Fruit fly (Drosophila melanogaster) whole organism, embryonic: ENCODE results near the gene pHCl-1.
A peak's percentile ranks its signal among the peaks of the same experiment; 100 is the strongest.

ENCODE experiments used
- Asciz ChIP-seq: fragments of 200-800 bp; sonication (Bioruptor generic); optimal IDR thresholded peaks from 2 replicates; lab custom pipeline; 2017; ENCODE audit warnings: missing biosample characterization, mild to moderate bottlenecking, missing genetic modification characterization, missing genetic modification reagents
- Awh ChIP-seq: fragments of 200-800 bp; sonication (Bioruptor generic); IDR thresholded peaks from 2 replicates; pipeline ENCODE4, ENCODE4 v1.3.6; 2022; ENCODE audit warnings: missing biosample characterization, missing genetic modification characterization
- CG11093 ChIP-seq: fragments of 200-800 bp; sonication (Bioruptor generic); IDR thresholded peaks from 3 replicates; pipeline ENCODE4 v1.3.6; 2022; ENCODE audit warnings: missing biosample characterization, missing genetic modification characterization
- CG11456 ChIP-seq: fragments of 200-800 bp; sonication (Bioruptor generic); IDR thresholded peaks from 3 replicates; pipeline ENCODE4 v1.3.6; 2022; ENCODE audit warnings: missing biosample characterization, missing genetic modification characterization
- CG12219 ChIP-seq: fragments of 200-800 bp; sonication (Bioruptor generic); optimal IDR thresholded peaks from 3 replicates; lab custom pipeline; 2018; ENCODE audit warnings: missing biosample characterization, mild to moderate bottlenecking, missing genetic modification characterization
- CG12299 ChIP-seq: fragments of 200-800 bp; sonication (Bioruptor generic); optimal IDR thresholded peaks from 2 replicates; lab custom pipeline; 2018; ENCODE audit warnings: missing biosample characterization, mild to moderate bottlenecking, missing genetic modification characterization
- CG12942 ChIP-seq: fragments of 200-800 bp; sonication (Bioruptor generic); optimal IDR thresholded peaks from 3 replicates; lab custom pipeline; 2016; ENCODE audit warnings: missing biosample characterization, missing genetic modification characterization
- CG13296 ChIP-seq: fragments of 200-800 bp; sonication (Bioruptor generic); optimal IDR thresholded peaks from 3 replicates; lab custom pipeline; 2018; ENCODE audit warnings: missing biosample characterization, mild to moderate bottlenecking, missing genetic modification characterization
- CG13624 ChIP-seq: fragments of 200-800 bp; sonication (Bioruptor generic); optimal IDR thresholded peaks from 2 replicates; lab custom pipeline; 2016; ENCODE audit warnings: missing biosample characterization, missing genetic modification characterization
- CG14014 ChIP-seq: fragments of 200-800 bp; sonication (Bioruptor generic); IDR thresholded peaks from 2 replicates; pipeline ENCODE4 v1.3.6; 2022; ENCODE audit warnings: missing biosample characterization, missing genetic modification characterization
- CG15696 ChIP-seq: fragments of 200-800 bp; sonication (Bioruptor generic); optimal IDR thresholded peaks from 2 replicates; lab custom pipeline; 2019; ENCODE audit warnings: missing biosample characterization, mild to moderate bottlenecking, missing genetic modification characterization, moderate library complexity
- CG16813 ChIP-seq: fragments of 200-800 bp; sonication (Bioruptor generic); IDR thresholded peaks from 3 replicates; pipeline ENCODE4 v1.3.6; 2022; ENCODE audit warnings: missing biosample characterization, missing genetic modification characterization; ENCODE audit not compliant: partially characterized antibody
- CG17612 ChIP-seq: fragments of 200-800 bp; sonication (Bioruptor generic); IDR thresholded peaks from 2 replicates; pipeline ENCODE4 v1.3.6; 2022; ENCODE audit warnings: missing biosample characterization, missing genetic modification characterization
- CG18599 ChIP-seq: fragments of 200-800 bp; sonication (Bioruptor generic); optimal IDR thresholded peaks from 3 replicates; lab custom pipeline; 2017; ENCODE audit warnings: missing biosample characterization, missing genetic modification characterization, mild to moderate bottlenecking, moderate library complexity, missing genetic modification reagents
- CG3407 ChIP-seq: fragments of 200-800 bp; sonication (Bioruptor generic); optimal IDR thresholded peaks from 2 replicates; lab custom pipeline; 2018; ENCODE audit warnings: missing biosample characterization, mild to moderate bottlenecking, missing genetic modification characterization
- CG3838 ChIP-seq: fragments of 200-800 bp; sonication (Bioruptor generic); optimal IDR thresholded peaks from 3 replicates; lab custom pipeline; 2016; ENCODE audit warnings: missing biosample characterization, missing genetic modification characterization
- CG4360 ChIP-seq: fragments of 200-800 bp; sonication (Bioruptor generic); IDR thresholded peaks from 2 replicates; pipeline ENCODE4 v1.3.6; 2022; ENCODE audit warnings: missing biosample characterization, missing genetic modification characterization
- CG43689 ChIP-seq: fragments of 200-800 bp; sonication (Bioruptor generic); IDR thresholded peaks from 2 replicates; pipeline ENCODE4 v1.3.6; 2022; ENCODE audit warnings: missing biosample characterization, missing genetic modification characterization
- CG6791 ChIP-seq: fragments of 200-800 bp; sonication (Bioruptor generic); IDR thresholded peaks from 3 replicates; pipeline ENCODE4 v1.3.6; 2022; ENCODE audit warnings: missing biosample characterization, missing genetic modification characterization; ENCODE audit not compliant: partially characterized antibody
- CG6813 ChIP-seq: fragments of 200-800 bp; sonication (Bioruptor generic); optimal IDR thresholded peaks from 2 replicates; lab custom pipeline; 2017; ENCODE audit warnings: missing biosample characterization, missing genetic modification characterization, mild to moderate bottlenecking, moderate library complexity, missing genetic modification reagents
- CG7987 ChIP-seq: fragments of 200-800 bp; sonication (Bioruptor generic); optimal IDR thresholded peaks from 2 replicates; lab custom pipeline; 2018; ENCODE audit warnings: missing biosample characterization, mild to moderate bottlenecking, missing genetic modification characterization, moderate library complexity
- CHES-1-like ChIP-seq: fragments of 200-800 bp; sonication (Bioruptor generic); optimal IDR thresholded peaks from 2 replicates; lab custom pipeline; 2016; ENCODE audit warnings: missing biosample characterization, missing genetic modification characterization
- CoRest ChIP-seq: fragments of 200-800 bp; sonication (Bioruptor generic); optimal IDR thresholded peaks from 3 replicates; lab custom pipeline; 2018; ENCODE audit warnings: missing biosample characterization, mild to moderate bottlenecking, missing genetic modification characterization, moderate library complexity
- Drgx ChIP-seq: fragments of 200-800 bp; sonication (Bioruptor generic); IDR thresholded peaks from 2 replicates; pipeline ENCODE4 v1.3.6; 2022; ENCODE audit warnings: missing biosample characterization, missing genetic modification characterization
- HLH54F ChIP-seq: fragments of 200-800 bp; sonication (Bioruptor generic); optimal IDR thresholded peaks from 3 replicates; lab custom pipeline; 2016; ENCODE audit warnings: missing biosample characterization, missing genetic modification characterization
- HmgZ ChIP-seq: fragments of 200-800 bp; sonication (Bioruptor generic); optimal IDR thresholded peaks from 2 replicates; lab custom pipeline; 2018; ENCODE audit warnings: missing biosample characterization, mild to moderate bottlenecking, missing genetic modification characterization
- Hmr ChIP-seq: fragments of 200-800 bp; sonication (Bioruptor generic); optimal IDR thresholded peaks from 3 replicates; lab custom pipeline; 2017; ENCODE audit warnings: mild to moderate bottlenecking, missing biosample characterization, missing genetic modification reagents, missing genetic modification characterization
- Hr3 ChIP-seq: fragments of 200-800 bp; sonication (Bioruptor generic); optimal IDR thresholded peaks from 3 replicates; lab custom pipeline; 2016; ENCODE audit warnings: missing biosample characterization, missing genetic modification characterization
- Mad ChIP-seq: fragments of 200-800 bp; sonication (Bioruptor generic); optimal IDR thresholded peaks from 2 replicates; lab custom pipeline; 2016; ENCODE audit warnings: missing biosample characterization, missing genetic modification characterization
- Pdp1 ChIP-seq, 2 experiments: fragments of 200-800 bp; sonication (Bioruptor generic); optimal IDR thresholded peaks; 3 replicates each; lab custom pipeline; 2016; ENCODE audit warnings: missing biosample characterization in 2 of 2, missing genetic modification characterization in 2 of 2, mild to moderate bottlenecking in 1 of 2, moderate library complexity in 1 of 2
- Ravus ChIP-seq: fragments of 200-800 bp; sonication (Bioruptor generic); IDR thresholded peaks from 2 replicates; pipeline ENCODE4 v1.3.6; 2022; ENCODE audit warnings: missing biosample characterization, missing genetic modification characterization
- Sin3A ChIP-seq: fragments of >200 bp; optimal IDR thresholded peaks from 2 replicates; lab custom pipeline; 2018
- Sox100B ChIP-seq: fragments of 200-800 bp; sonication (Bioruptor generic); optimal IDR thresholded peaks from 3 replicates; lab custom pipeline; 2018; ENCODE audit warnings: missing biosample characterization, mild to moderate bottlenecking, missing genetic modification characterization
- Spps ChIP-seq: fragments of 200-800 bp; sonication (Bioruptor generic); optimal IDR thresholded peaks from 2 replicates; lab custom pipeline; 2018; ENCODE audit warnings: missing biosample characterization, mild to moderate bottlenecking, missing genetic modification characterization
- Sry-β ChIP-seq: fragments of 200-800 bp; sonication (Bioruptor generic); optimal IDR thresholded peaks from 2 replicates; lab custom pipeline; 2018; ENCODE audit warnings: missing biosample characterization, mild to moderate bottlenecking, missing genetic modification characterization, moderate library complexity
- Sry-δ ChIP-seq: fragments of 200-800 bp; sonication (Bioruptor generic); optimal IDR thresholded peaks from 2 replicates; lab custom pipeline; 2016; ENCODE audit warnings: missing biosample characterization, missing genetic modification characterization
- ab ChIP-seq: fragments of 200-800 bp; sonication (Bioruptor generic); optimal IDR thresholded peaks from 2 replicates; lab custom pipeline; 2016; ENCODE audit warnings: missing biosample characterization, missing genetic modification characterization
- cas ChIP-seq: fragments of 200-800 bp; sonication (Bioruptor generic); IDR thresholded peaks from 2 replicates; pipeline ENCODE4 v1.3.6; 2022; ENCODE audit warnings: missing biosample characterization, missing genetic modification characterization
- chm ChIP-seq: fragments of 200-800 bp; sonication (Bioruptor generic); IDR thresholded peaks from 2 replicates; pipeline ENCODE4 v1.3.6; 2022; ENCODE audit warnings: missing biosample characterization, missing genetic modification characterization
- dan ChIP-seq: fragments of 200-800 bp; sonication (Bioruptor generic); IDR thresholded peaks from 2 replicates; pipeline ENCODE4 v1.3.6; 2022; ENCODE audit warnings: missing biosample characterization, missing genetic modification characterization
- gsb-n ChIP-seq: fragments of 200-800 bp; sonication (Bioruptor generic); optimal IDR thresholded peaks from 3 replicates; lab custom pipeline; 2018; ENCODE audit warnings: missing biosample characterization, mild to moderate bottlenecking, missing genetic modification characterization
- insv ChIP-seq, 2 experiments: fragments of 200-800 bp; sonication (Bioruptor generic); optimal IDR thresholded peaks; 3 replicates each; lab custom pipeline; 2016 to 2018; ENCODE audit warnings: missing biosample characterization in 2 of 2, missing genetic modification characterization in 2 of 2
- lola ChIP-seq, 3 experiments: fragments of >200 bp in 2 of 3; fragments of 200-800 bp in 1 of 3; sonication (Bioruptor generic) in 1 of 3; optimal IDR thresholded peaks; 2 replicates each; lab custom pipeline; 2017 to 2019; ENCODE audit warnings: missing biosample characterization in 3 of 3, missing genetic modification characterization in 3 of 3, mild to moderate bottlenecking in 1 of 3, moderate library complexity in 1 of 3
- nmo ChIP-seq: fragments of 200-800 bp; sonication (Bioruptor generic); optimal IDR thresholded peaks from 2 replicates; lab custom pipeline; 2018; ENCODE audit warnings: missing biosample characterization, mild to moderate bottlenecking, missing genetic modification characterization, moderate library complexity
- nom ChIP-seq: fragments of 200-800 bp; sonication (Bioruptor generic); optimal IDR thresholded peaks from 2 replicates; lab custom pipeline; 2017; ENCODE audit warnings: missing biosample characterization, missing genetic modification characterization, mild to moderate bottlenecking, moderate library complexity, missing genetic modification reagents
- sd ChIP-seq: fragments of 200-800 bp; sonication (Bioruptor generic); optimal IDR thresholded peaks from 3 replicates; lab custom pipeline; 2018; ENCODE audit warnings: missing biosample characterization, mild to moderate bottlenecking, missing genetic modification characterization, moderate library complexity
- slp2 ChIP-seq: fragments of 200-800 bp; sonication (Bioruptor generic); optimal IDR thresholded peaks from 2 replicates; lab custom pipeline; 2016; ENCODE audit warnings: missing biosample characterization, missing genetic modification characterization
- zf30C ChIP-seq: fragments of 200-800 bp; sonication (Bioruptor generic); optimal IDR thresholded peaks from 3 replicates; lab custom pipeline; 2018; ENCODE audit warnings: missing biosample characterization, mild to moderate bottlenecking, missing genetic modification characterization

The pHCl-1 gene

dm6 chr3L:15815353-15816142 is 83.3 kb downstream of the pHCl-1 start (continued):
- TF ChIP-seq CG43689 (GFP tag; lab: Robert Waterston, UW): no peak
- TF ChIP-seq Sry-β (GFP tag; lab: Kevin White, UChicago): no peak
- TF ChIP-seq CG13296 (GFP tag; lab: Kevin White, UChicago): peak; percentile 73
- TF ChIP-seq Drgx (GFP tag; lab: Robert Waterston, UW): peak; percentile 85
- peak; percentile 39 for TF ChIP-seq HmgZ (tag; lab: Kevin White, UChicago)
- no peak for TF ChIP-seq CG16813 (GFP tag; lab: Robert Waterston, UW)
- no peak for TF ChIP-seq Awh (GFP tag; lab: Robert Waterston, UW)
- TF ChIP-seq Spps (tag; lab: Kevin White, UChicago): peak; percentile 51
- TF ChIP-seq CG14014 (GFP tag; lab: Robert Waterston, UW): peak; percentile 48; the same call in 1 of the 2 replicates
- TF ChIP-seq insv (GFP tag; optimal IDR thresholded peaks at IDR 0.05; lab: Kevin White, UChicago): peak; percentile 20 to 88
- peak; percentile 74 for TF ChIP-seq gsb-n (tag; lab: Kevin White, UChicago)
- peak in 1 of 3 experiments; percentile 71 for TF ChIP-seq lola (GFP tag; optimal IDR thresholded peaks at IDR 0.05; lab: Kevin White, UChicago)
- peak; percentile 53 for TF ChIP-seq CHES-1-like
- peak; percentile 75 for TF ChIP-seq Sox100B (GFP tag; lab: Kevin White, UChicago)
- peak; percentile 54 for TF ChIP-seq chm
- TF ChIP-seq CG12219 (GFP tag; lab: Kevin White, UChicago): peak; percentile 29
- TF ChIP-seq dan (GFP tag; lab: Robert Waterston, UW): no peak
- TF ChIP-seq CG6791: no peak
- TF ChIP-seq cas (GFP tag; lab: Robert Waterston, UW): 0 out of 2 replicates have a peak, but pooled peaks have one; percentile 22
- peak; percentile 23 for TF ChIP-seq Mad (GFP tag; lab: Kevin White, UChicago)
- no peak for TF ChIP-seq ab (GFP tag; lab: Kevin White, UChicago)
- peak; percentile 71 for TF ChIP-seq nmo (GFP tag; lab: Kevin White, UChicago)
- TF ChIP-seq CoRest (tag; lab: Kevin White, UChicago): peak; percentile 77
- peak; percentile 69 for TF ChIP-seq CG6813
- TF ChIP-seq CG17612 (GFP tag; lab: Robert Waterston, UW): 0 out of 2 replicates have a peak, but pooled peaks have one; percentile 24
- TF ChIP-seq CG15696 (tag; lab: Kevin White, UChicago): peak; percentile 64
- peak; percentile 89 for TF ChIP-seq Hmr (GFP tag; lab: Kevin White, UChicago)
- peak; percentile 24 for TF ChIP-seq Asciz (GFP tag; lab: Kevin White, UChicago)
- no peak for TF ChIP-seq CG3838 (GFP tag; lab: Kevin White, UChicago)
- no peak for TF ChIP-seq Sin3A
- TF ChIP-seq CG11456 (GFP tag; lab: Robert Waterston, UW): no peak
- TF ChIP-seq CG11093: no peak; the same call in 2 of the 3 replicates
- no peak for TF ChIP-seq HLH54F (GFP tag; lab: Kevin White, UChicago)
- peak; percentile 31 for TF ChIP-seq sd (tag; lab: Kevin White, UChicago)
- peak; percentile 98 for TF ChIP-seq CG4360 (GFP tag; lab: Robert Waterston, UW)
- no peak for TF ChIP-seq Ravus
- no peak for TF ChIP-seq Sry-δ
- peak; percentile 46 for TF ChIP-seq CG13624 (GFP tag; lab: Kevin White, UChicago)
- TF ChIP-seq slp2: peak; percentile 3
- peak; percentile 95 for TF ChIP-seq zf30C (GFP tag; lab: Kevin White, UChicago)
- TF ChIP-seq Hr3 (GFP tag; lab: Kevin White, UChicago): peak; percentile 72
- TF ChIP-seq CG12942 (GFP tag; lab: Kevin White, UChicago): peak; percentile 51
- TF ChIP-seq nom (GFP tag; lab: Kevin White, UChicago): peak; percentile 66
- TF ChIP-seq Pdp1 (GFP tag; optimal IDR thresholded peaks at IDR 0.05; lab: Kevin White, UChicago): peak; percentile 59 to 65
- peak; percentile 48 for TF ChIP-seq CG3407 (GFP tag; lab: Kevin White, UChicago)
- TF ChIP-seq CG12299 (tag; lab: Kevin White, UChicago): peak; percentile 50
- peak; percentile 86 for TF ChIP-seq CG18599 (GFP tag; lab: Kevin White, UChicago)
- no peak for TF ChIP-seq CG7987
